Worm (Caenorhabditis elegans) whole organism, L2 larva: ENCODE measurements around the gene B0303.7.

Experiments
- C34F6.9 ChIP-seq: fragments of 150-350 bp; optimal IDR thresholded peaks from 2 replicates; lab custom pipeline; 2014; ENCODE audit warnings: missing biosample characterization, missing genetic modification characterization
- alr-1 ChIP-seq: fragments of 150-350 bp; optimal IDR thresholded peaks from 2 replicates; lab custom pipeline; 2014; ENCODE audit warnings: missing biosample characterization, missing genetic modification characterization
- aly-2 ChIP-seq: fragments of 150-350 bp; optimal IDR thresholded peaks from 2 replicates; lab custom pipeline; 2014; ENCODE audit warnings: missing biosample characterization, missing genetic modification characterization
- ama-1 ChIP-seq: fragments of 150-350 bp; optimal IDR thresholded peaks from 2 replicates; lab custom pipeline; 2018; ENCODE audit warnings: inconsistent platforms
- ceh-82 ChIP-seq: fragments of 150-350 bp; optimal IDR thresholded peaks from 2 replicates; lab custom pipeline; 2014; ENCODE audit warnings: missing biosample characterization, missing genetic modification characterization
- egl-27 ChIP-seq: sonication (generic microtip); optimal IDR thresholded peaks from 3 replicates; lab custom pipeline; 2017; ENCODE audit warnings: missing biosample characterization, missing genetic modification reagents, missing genetic modification characterization
- elt-3 ChIP-seq: sonication (generic microtip); optimal IDR thresholded peaks from 2 replicates; lab custom pipeline; 2017; ENCODE audit warnings: missing biosample characterization, missing genetic modification characterization
- fos-1 ChIP-seq: fragments of 150-350 bp; optimal IDR thresholded peaks from 2 replicates; lab custom pipeline; 2014; ENCODE audit warnings: missing biosample characterization, missing genetic modification characterization
- lin-13 ChIP-seq: fragments of 150-350 bp; optimal IDR thresholded peaks from 2 replicates; lab custom pipeline; 2014; ENCODE audit warnings: missing biosample characterization, missing genetic modification reagents, missing genetic modification characterization
- mdl-1 ChIP-seq, 2 experiments: fragments of 150-350 bp in 1 of 2; sonication (generic microtip) in 1 of 2; optimal IDR thresholded peaks; 2 replicates each; lab custom pipeline; 2017; ENCODE audit warnings: missing biosample characterization in 2 of 2, missing genetic modification characterization in 2 of 2
- nhr-11 ChIP-seq: fragments of 150-350 bp; optimal IDR thresholded peaks from 2 replicates; lab custom pipeline; 2014; ENCODE audit warnings: missing biosample characterization, missing genetic modification characterization
- snpc-4 ChIP-seq: fragments of 150-350 bp; optimal IDR thresholded peaks from 2 replicates; lab custom pipeline; 2014; ENCODE audit warnings: missing biosample characterization, missing genetic modification characterization
- ztf-1 ChIP-seq: fragments of 200-800 bp; sonication (Bioruptor generic); conservative IDR thresholded peaks from 2 replicates; pipeline ENCODE4 v1.3.6; 2022; ENCODE audit warnings: missing genetic modification characterization, missing compliant biosample characterization

ce11 chrIII:8693322-8693721, at the start of gene B0303.7:
- no peak for TF ChIP-seq fos-1 (tag; lab: Kevin White, UChicago)
- no peak for TF ChIP-seq ceh-82 (tag; lab: Kevin White, UChicago)
- no peak for TF ChIP-seq alr-1
- no peak for TF ChIP-seq snpc-4 (tag; lab: Kevin White, UChicago)
- TF ChIP-seq ztf-1 (GFP tag; lab: Robert Waterston, UW): no peak
- no peak for TF ChIP-seq egl-27 (tag; lab: Kevin White, UChicago)
- TF ChIP-seq lin-13 (GFP tag; lab: Kevin White, UChicago): no peak
- TF ChIP-seq aly-2 (tag; lab: Kevin White, UChicago): no peak
- TF ChIP-seq nhr-11 (tag; lab: Kevin White, UChicago): no peak
- TF ChIP-seq mdl-1 (tag; optimal IDR thresholded peaks at IDR 0.05; lab: Kevin White, UChicago): no peak
- no peak for TF ChIP-seq ama-1
- TF ChIP-seq C34F6.9 (tag; lab: Kevin White, UChicago): no peak
- no peak for TF ChIP-seq elt-3
